Fruit fly (Drosophila melanogaster): ENCODE results near the gene CG5112.
A peak's percentile ranks its signal among the peaks of the same experiment; 100 is the strongest.

CG5112 gene

dm6 chr3R:25515450-25516288 lies 24.4 kb downstream of the CG5112 start, which contains the start of gene msi (continued):
- TF ChIP-seq Taf1 (GFP tag; IDR thresholded peaks at IDR 0.05) (peak; percentile 97), CG10959 (GFP tag; IDR thresholded peaks at IDR 0.05) (peak; percentile 95), Lim3 (GFP tag; IDR thresholded peaks at IDR 0.05) (peak; percentile 98), CG11696 (GFP tag; IDR thresholded peaks at IDR 0.05) (peak; percentile 93), CG15601 (tag; optimal IDR thresholded peaks at IDR 0.05) (peak; percentile 99), Aef1 (GFP tag; IDR thresholded peaks at IDR 0.05) (peak; percentile 98), CG9797 (GFP tag; optimal IDR thresholded peaks at IDR 0.05) (peak; percentile 57), CG7987 (GFP tag; optimal IDR thresholded peaks at IDR 0.05) (peak; percentile 87), CG5180 (GFP tag; optimal IDR thresholded peaks at IDR 0.05) (peak; percentile 89), Nf-YA (GFP tag; IDR thresholded peaks at IDR 0.05) (peak; percentile 98), Nf-YB (GFP tag; optimal IDR thresholded peaks at IDR 0.05) (peak; percentile 92), pum (GFP tag; optimal IDR thresholded peaks at IDR 0.05) (peak; percentile 80), CG17186 (GFP tag; optimal IDR thresholded peaks at IDR 0.05) (peak; percentile 54), tup (GFP tag; optimal IDR thresholded peaks at IDR 0.05) (peak; percentile 92), Spps (tag; optimal IDR thresholded peaks at IDR 0.05) (peak; percentile 99), grn (GFP tag; optimal IDR thresholded peaks at IDR 0.05) (peak; percentile 38), CG31388 (GFP tag; optimal IDR thresholded peaks at IDR 0.05) (peak; percentile 93), Dip2 (GFP tag; IDR thresholded peaks at IDR 0.05) (peak; percentile 71), ro (GFP tag; IDR thresholded peaks at IDR 0.05) (peak; percentile 98), lab (GFP tag; optimal IDR thresholded peaks at IDR 0.05) (peak; percentile 99), Dek (tag; optimal IDR thresholded peaks at IDR 0.05) (peak; percentile 99), tx (GFP tag; optimal IDR thresholded peaks at IDR 0.05) (peak; percentile 78), jigr1 (GFP tag; IDR thresholded peaks at IDR 0.05) (peak; percentile 98), sens (GFP tag) (peak; percentile 90), org-1 (GFP tag; optimal IDR thresholded peaks at IDR 0.05) (peak; percentile 96), CG1647 (GFP tag; optimal IDR thresholded peaks at IDR 0.05) (peak; percentile 54), CG15011 (GFP tag; optimal IDR thresholded peaks at IDR 0.05) (peak; percentile 93), hbn (GFP tag; IDR thresholded peaks at IDR 0.05; ENCODE audit: partially characterized antibody) (peak; percentile 38; the same call in 1 of the 2 replicates), wek (GFP tag; optimal IDR thresholded peaks at IDR 0.05) (peak; percentile 80), sc (optimal IDR thresholded peaks at IDR 0.05) (no peak), sc (GFP tag; optimal IDR thresholded peaks at IDR 0.05) (peak; percentile 99), pros (GFP tag; optimal IDR thresholded peaks at IDR 0.05) (peak; percentile 76), CG2199 (GFP tag; IDR thresholded peaks at IDR 0.05) (peak; percentile 97), gro (GFP tag; optimal IDR thresholded peaks at IDR 0.05) (peak; percentile 31), CG17612 (GFP tag; IDR thresholded peaks at IDR 0.05) (peak; percentile 96), chn (GFP tag; optimal IDR thresholded peaks at IDR 0.05) (peak; percentile 86), pan (optimal IDR thresholded peaks at IDR 0.05) (no peak), pan (GFP tag; optimal IDR thresholded peaks at IDR 0.05 in 1 of 2, IDR thresholded peaks at IDR 0.05 in 1 of 2) (peak in 1 of 2 experiments; percentile 99), jing (GFP tag; optimal IDR thresholded peaks at IDR 0.05) (peak; percentile 84), CG13894 (tag; optimal IDR thresholded peaks at IDR 0.05) (peak; percentile 97), ind (GFP tag; optimal IDR thresholded peaks at IDR 0.05) (peak; percentile 97), usp (GFP tag; optimal IDR thresholded peaks at IDR 0.05) (no peak), Eip74EF (GFP tag; optimal IDR thresholded peaks at IDR 0.05) (peak in 1 of 2 experiments; percentile 99), CG6272 (GFP tag; IDR thresholded peaks at IDR 0.05) (peak; percentile 99), disco-r (GFP tag; optimal IDR thresholded peaks at IDR 0.05) (peak; percentile 20), Oli (tag; optimal IDR thresholded peaks at IDR 0.05) (peak; percentile 100), Rfx (GFP tag; IDR thresholded peaks at IDR 0.05) (peak; percentile 99), Oaz (GFP tag; IDR thresholded peaks at IDR 0.05) (peak; percentile 96), sima (GFP tag; optimal IDR thresholded peaks at IDR 0.05) (peak; percentile 53), CG32772 (GFP tag; IDR thresholded peaks at IDR 0.05) (peak; percentile 99)
